Worm (Caenorhabditis elegans): ENCODE measurements around the gene Y110A2AL.10.

Y110A2AL.10 gene

ce11 chrII:2829482-2829881 lies 42.2 kb downstream of the Y110A2AL.10 start:
- TF ChIP-seq W03F9.2 (tag; optimal IDR thresholded peaks at IDR 0.05), result no peak

- TF ChIP-seq dao-5 (tag; optimal IDR thresholded peaks at IDR 0.05), result no peak
- no peak for TF ChIP-seq him-1 (tag; optimal IDR thresholded peaks at IDR 0.05)
These were observed 43.8 kb downstream of the Y110A2AL.10 start, which contains the start of gene K12H6.8 for ce11 chrII:2827859-2828403. K12H6.8 (plus strand) TSS chrII:2827896.

DNA sequence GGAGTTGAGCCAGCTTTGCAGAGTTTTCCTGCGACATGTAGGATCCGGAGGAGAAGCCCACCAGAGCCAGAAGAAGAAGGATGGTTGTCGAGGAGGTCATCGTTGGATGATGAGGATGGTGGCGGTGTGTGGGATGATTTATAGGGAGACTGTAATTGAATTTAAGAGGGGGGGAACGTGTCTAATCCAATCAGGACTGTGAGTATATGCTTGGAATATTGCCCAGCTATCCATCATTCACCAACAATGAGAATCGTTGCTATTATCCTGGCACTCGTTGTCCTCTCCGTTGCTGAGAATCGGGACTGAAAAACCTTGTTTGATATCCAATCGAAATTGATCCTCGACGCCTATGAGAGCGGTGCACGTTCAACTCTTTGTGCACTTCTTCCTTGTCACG lies 45.6 kb downstream of the Y110A2AL.10 start, which contains the start of gene K12H6.5:
TSS of gene K12H6.5 (minus strand) at position 101 of the 400 bp plus-strand sequence.
- TF ChIP-seq dao-5 (tag; optimal IDR thresholded peaks at IDR 0.05) (no peak), W03F9.2 (tag; optimal IDR thresholded peaks at IDR 0.05) (no peak), him-1 (tag; optimal IDR thresholded peaks at IDR 0.05) (no peak)

- TF ChIP-seq him-1 (tag; optimal IDR thresholded peaks at IDR 0.05), result no peak
These were observed 47.5 kb downstream of the Y110A2AL.10 start, which contains the start of the genes K12H6.4 and K12H6.9 for ce11 chrII:2824169-2824568. K12H6.4 (minus strand) TSS chrII:2824269. K12H6.9 (plus strand) TSS chrII:2824404.

DNA sequence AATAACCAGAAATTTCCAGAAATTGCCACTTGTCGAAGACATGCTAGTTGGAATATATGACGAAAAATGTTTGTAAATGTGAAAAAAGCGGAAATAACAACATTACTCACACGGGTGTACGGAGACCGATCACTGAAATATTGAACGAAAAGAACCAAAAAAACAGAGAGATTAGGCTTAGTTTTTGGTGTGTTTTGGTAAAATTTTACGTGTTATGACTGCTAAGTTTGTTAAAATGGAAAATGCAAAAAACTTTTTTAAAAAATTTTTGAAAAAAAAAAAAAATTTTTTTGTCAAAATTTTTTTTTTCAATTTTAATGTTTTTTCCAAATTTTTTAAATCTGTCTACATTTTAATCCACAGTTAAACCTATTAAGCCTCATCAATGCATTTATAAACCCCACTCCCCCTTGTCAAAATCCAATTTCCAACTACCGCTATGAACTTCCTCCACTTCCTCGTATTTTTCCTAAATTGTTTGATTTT lies 49.2 kb downstream of the Y110A2AL.10 start, which contains the start of the genes fut-4 and K12H6.10:
TSS of gene fut-4 (minus strand) at position 101 of the 486 bp plus-strand sequence.
TSS of gene K12H6.10 (plus strand) at position 436 of the 486 bp plus-strand sequence.
- TF ChIP-seq dao-5 (tag; optimal IDR thresholded peaks at IDR 0.05) (no peak), him-1 (tag; optimal IDR thresholded peaks at IDR 0.05) (no peak), W03F9.2 (tag; optimal IDR thresholded peaks at IDR 0.05) (no peak)

Measured in whole organism, L4/young adult.